Worm (Caenorhabditis elegans) whole organism, L4 larva: ENCODE data around the gene Y116A8C.9.

Experiments used
- D1046.2 ChIP-seq: fragments of 200-800 bp; sonication (Bioruptor generic); IDR thresholded peaks from 2 replicates; pipeline ENCODE4 v1.3.6; 2022; ENCODE audit warnings: missing genetic modification characterization, missing compliant biosample characterization
- ama-1 ChIP-seq: fragments of 150-350 bp; optimal IDR thresholded peaks from 2 replicates; lab custom pipeline; 2014; ENCODE audit warnings: inconsistent platforms, mixed read lengths
- ceh-44 ChIP-seq: fragments of 200-800 bp; sonication (Bioruptor generic); IDR thresholded peaks from 2 replicates; pipeline ENCODE4 v1.3.6; 2022; ENCODE audit warnings: missing genetic modification reagents, missing genetic modification characterization, missing compliant biosample characterization
- dmd-8 ChIP-seq: fragments of 200-800 bp; sonication (Bioruptor generic); IDR thresholded peaks from 2 replicates; pipeline ENCODE4 v1.3.6; 2022; ENCODE audit warnings: missing genetic modification characterization, missing compliant biosample characterization
- lin-39 ChIP-seq: fragments of 150-350 bp; optimal IDR thresholded peaks from 2 replicates; lab custom pipeline; 2014; ENCODE audit warnings: missing biosample characterization, missing genetic modification reagents, missing genetic modification characterization
- madf-5 ChIP-seq, 2 experiments: fragments of 200-800 bp; sonication (Bioruptor generic); IDR thresholded peaks; 2 replicates each; pipeline ENCODE4 v1.3.6; 2022; ENCODE audit warnings: missing compliant biosample characterization in 2 of 2, missing genetic modification characterization in 2 of 2
- nhr-237 ChIP-seq: sonication (generic microtip); optimal IDR thresholded peaks from 2 replicates; lab custom pipeline; 2017; ENCODE audit warnings: missing biosample characterization, missing genetic modification characterization
- nhr-76 ChIP-seq: fragments of 150-350 bp; optimal IDR thresholded peaks from 2 replicates; lab custom pipeline; 2014; ENCODE audit warnings: missing biosample characterization, missing genetic modification characterization
- unc-39 ChIP-seq: sonication (generic microtip); optimal IDR thresholded peaks from 2 replicates; lab custom pipeline; 2017; ENCODE audit warnings: missing biosample characterization, missing genetic modification characterization
- unc-62 ChIP-seq, 3 experiments: fragments of 150-350 bp in 1 of 3; sonication (generic microtip); optimal IDR thresholded peaks in 2 of 3; peaks in 1 of 3; 1 replicate in 1 of 3; 2 replicates in 2 of 3; lab custom pipeline; 2014 to 2017; ENCODE audit warnings: missing biosample characterization in 3 of 3, missing genetic modification characterization in 3 of 3, missing genetic modification reagents in 3 of 3, missing genotype in 1 of 3

ce11 chrIV:16920041-16920440, 26.6 kb downstream of the Y116A8C.9 start, which contains the start of gene nep-23:
- TF ChIP-seq ama-1 (lab: Kevin White, UChicago) (no peak), lin-39 (no peak), ceh-44 (no peak), D1046.2 (GFP tag; lab: Robert Waterston, UW) (no peak), nhr-76 (tag; lab: Kevin White, UChicago) (no peak), unc-62 (GFP tag; optimal IDR thresholded peaks at IDR 0.05 in 1 of 2; lab: Kevin White, UChicago) (no peak), unc-62 (tag; optimal IDR thresholded peaks at IDR 0.05; lab: Kevin White, UChicago) (no peak), nhr-237 (tag; lab: Kevin White, UChicago) (no peak), dmd-8 (GFP tag; lab: Robert Waterston, UW) (no peak), madf-5 (GFP tag; IDR thresholded peaks at IDR 0.05; lab: Robert Waterston, UW) (no peak), unc-39 (tag; lab: Kevin White, UChicago) (no peak)
